Fruit fly (Drosophila melanogaster): ENCODE measurements around the gene pll.

The pll gene

dm6 chr3R:27244742-27245400 is 8.1 kb downstream of the pll start, which contains the start of gene CG18766 (continued):
- peak in 1 of 2 experiments; percentile 59 for TF ChIP-seq Trl (optimal IDR thresholded peaks at IDR 0.05)
- peak; percentile 50 for TF ChIP-seq Trl (GFP tag; optimal IDR thresholded peaks at IDR 0.05)
- TF ChIP-seq CG34422 (GFP tag; IDR thresholded peaks at IDR 0.05) = peak; percentile 58; the same call in 1 of the 3 replicates
- no peak for TF ChIP-seq bigmax (GFP tag; optimal IDR thresholded peaks at IDR 0.05)
- peak; percentile 24; the same call in 1 of the 3 replicates for TF ChIP-seq knrl (GFP tag; IDR thresholded peaks at IDR 0.05; ENCODE audit: partially characterized antibody)
- no peak for TF ChIP-seq CG7839 (tag; optimal IDR thresholded peaks at IDR 0.05)
- no peak for TF ChIP-seq CG12219 (GFP tag; optimal IDR thresholded peaks at IDR 0.05)
- TF ChIP-seq CG13894 (tag; optimal IDR thresholded peaks at IDR 0.05) = peak; percentile 22
- TF ChIP-seq gfzf (GFP tag; optimal IDR thresholded peaks at IDR 0.05) = peak; percentile 30
- TF ChIP-seq zfh1 (GFP tag; IDR thresholded peaks at IDR 0.05) = 0 out of 3 replicates have a peak, but pooled peaks have one; percentile 38
- TF ChIP-seq bbx (GFP tag; IDR thresholded peaks at IDR 0.05; ENCODE audit: partially characterized antibody) = no peak
- TF ChIP-seq Fer1 (GFP tag; optimal IDR thresholded peaks at IDR 0.05) = no peak
- peak; percentile 45 for TF ChIP-seq ERR (GFP tag; optimal IDR thresholded peaks at IDR 0.05)
- no peak for TF ChIP-seq bab2 (GFP tag; optimal IDR thresholded peaks at IDR 0.05)
- peak; percentile 12 for TF ChIP-seq CG18011 (GFP tag; optimal IDR thresholded peaks at IDR 0.05)
- peak; percentile 39 for TF ChIP-seq Neu2 (GFP tag; optimal IDR thresholded peaks at IDR 0.05; ENCODE audit: borderline replicate concordance)
- peak; percentile 31 for TF ChIP-seq CG3995 (GFP tag; optimal IDR thresholded peaks at IDR 0.05)
- TF ChIP-seq az2 (GFP tag; optimal IDR thresholded peaks at IDR 0.05) = no peak
- TF ChIP-seq gce (GFP tag; IDR thresholded peaks at IDR 0.05) = 0 out of 3 replicates have a peak, but pooled peaks have one; percentile 13
- peak; percentile 82 for TF ChIP-seq pzg (GFP tag; optimal IDR thresholded peaks at IDR 0.05)
- TF ChIP-seq sc (optimal IDR thresholded peaks at IDR 0.05) = no peak
- TF ChIP-seq sc (GFP tag; optimal IDR thresholded peaks at IDR 0.05) = no peak
- no peak for TF ChIP-seq Eip74EF (GFP tag; optimal IDR thresholded peaks at IDR 0.05)
- TF ChIP-seq CG6175 (GFP tag; IDR thresholded peaks at IDR 0.05) = 0 out of 3 replicates have a peak, but pooled peaks have one; percentile 41
- TF ChIP-seq CG11696 (GFP tag; IDR thresholded peaks at IDR 0.05) = no peak
- TF ChIP-seq psq (GFP tag; optimal IDR thresholded peaks at IDR 0.05) = no peak
- no peak for TF ChIP-seq lov (optimal IDR thresholded peaks at IDR 0.05)
- TF ChIP-seq lov (GFP tag; IDR thresholded peaks at IDR 0.05) = 0 out of 3 replicates have a peak, but pooled peaks have one; percentile 30
- TF ChIP-seq GATAe (GFP tag; conservative IDR thresholded peaks at IDR 0.05) = no peak
- TF ChIP-seq CG43689 (GFP tag; IDR thresholded peaks at IDR 0.05) = no peak
- TF ChIP-seq br (optimal IDR thresholded peaks at IDR 0.05) = no peak
- peak; percentile 51 for TF ChIP-seq Sin3A (optimal IDR thresholded peaks at IDR 0.05)
- no peak for TF ChIP-seq Scr (GFP tag; IDR thresholded peaks at IDR 0.05; ENCODE audit: partially characterized antibody)
- no peak for TF ChIP-seq Optix (GFP tag; IDR thresholded peaks at IDR 0.05)
- TF ChIP-seq pros (GFP tag; optimal IDR thresholded peaks at IDR 0.05) = peak; percentile 4
- peak; percentile 17; the same call in 1 of the 2 replicates for TF ChIP-seq Xrp1 (GFP tag; IDR thresholded peaks at IDR 0.05)
- no peak for TF ChIP-seq Atf-2 (GFP tag; optimal IDR thresholded peaks at IDR 0.05)
- peak in 1 of 2 experiments; percentile 47 for TF ChIP-seq tll (GFP tag; optimal IDR thresholded peaks at IDR 0.05)
- TF ChIP-seq Mrtf (GFP tag; IDR thresholded peaks at IDR 0.05) = no peak
- TF ChIP-seq CG11247 (GFP tag; IDR thresholded peaks at IDR 0.05) = no peak
- TF ChIP-seq CHES-1-like (GFP tag; optimal IDR thresholded peaks at IDR 0.05) = peak; percentile 51
- peak; percentile 71; the same call in 1 of the 2 replicates for TF ChIP-seq CG42726 (GFP tag; IDR thresholded peaks at IDR 0.05; ENCODE audit: partially characterized antibody)
- TF ChIP-seq HLHmδ (GFP tag; optimal IDR thresholded peaks at IDR 0.05) = peak; percentile 65
- peak; percentile 39; the same call in 1 of the 2 replicates for TF ChIP-seq Dref (GFP tag; IDR thresholded peaks at IDR 0.05)
- peak; percentile 54 for TF ChIP-seq mam (GFP tag; optimal IDR thresholded peaks at IDR 0.05)
- no peak for TF ChIP-seq CG15073 (GFP tag; optimal IDR thresholded peaks at IDR 0.05)
- peak; percentile 15 for TF ChIP-seq jumu (GFP tag; optimal IDR thresholded peaks at IDR 0.05)
- TF ChIP-seq sens (GFP tag) = peak; percentile 57
- no peak for TF ChIP-seq Ravus (GFP tag; IDR thresholded peaks at IDR 0.05)
- TF ChIP-seq CG7357 (GFP tag; IDR thresholded peaks at IDR 0.05) = no peak
- 0 out of 2 replicates have a peak, but pooled peaks have one; percentile 15 for TF ChIP-seq peb (GFP tag; IDR thresholded peaks at IDR 0.05)

Measured in whole organism, embryonic.